Worm (Caenorhabditis elegans) whole organism, L2 larva: ENCODE results near the gene R03H10.4.

Experiments
- F13H6.1 ChIP-seq: sonication (generic microtip); optimal IDR thresholded peaks from 2 replicates; lab custom pipeline; 2016; ENCODE audit warnings: missing genetic modification characterization, missing compliant biosample characterization
- aly-2 ChIP-seq: fragments of 150-350 bp; optimal IDR thresholded peaks from 2 replicates; lab custom pipeline; 2014; ENCODE audit warnings: missing biosample characterization, missing genetic modification characterization
- ceh-82 ChIP-seq: fragments of 150-350 bp; optimal IDR thresholded peaks from 2 replicates; lab custom pipeline; 2014; ENCODE audit warnings: missing biosample characterization, missing genetic modification characterization
- egl-27 ChIP-seq: sonication (generic microtip); optimal IDR thresholded peaks from 3 replicates; lab custom pipeline; 2017; ENCODE audit warnings: missing biosample characterization, missing genetic modification reagents, missing genetic modification characterization
- lin-13 ChIP-seq: fragments of 150-350 bp; optimal IDR thresholded peaks from 2 replicates; lab custom pipeline; 2014; ENCODE audit warnings: missing biosample characterization, missing genetic modification reagents, missing genetic modification characterization
- lsy-2 ChIP-seq, 2 experiments: fragments of 150-350 bp in 1 of 2; sonication (generic microtip) in 1 of 2; optimal IDR thresholded peaks; 2 replicates each; lab custom pipeline; 2014 to 2017; ENCODE audit warnings: missing biosample characterization in 2 of 2, missing genetic modification characterization in 2 of 2
- nhr-11 ChIP-seq: fragments of 150-350 bp; optimal IDR thresholded peaks from 2 replicates; lab custom pipeline; 2014; ENCODE audit warnings: missing biosample characterization, missing genetic modification characterization
- nhr-23 ChIP-seq: fragments of 150-350 bp; optimal IDR thresholded peaks from 2 replicates; lab custom pipeline; 2014; ENCODE audit warnings: missing biosample characterization, missing genetic modification reagents, missing genetic modification characterization
- nhr-237 ChIP-seq: fragments of 150-350 bp; optimal IDR thresholded peaks from 2 replicates; lab custom pipeline; 2014; ENCODE audit warnings: missing biosample characterization, missing genetic modification characterization
- nhr-25 ChIP-seq: fragments of 150-350 bp; sonication (generic microtip); optimal IDR thresholded peaks from 3 replicates; lab custom pipeline; 2014; ENCODE audit warnings: missing biosample characterization, missing genetic modification characterization
- skn-1 ChIP-seq: sonication (generic microtip); optimal IDR thresholded peaks from 2 replicates; lab custom pipeline; 2017; ENCODE audit warnings: missing biosample characterization, missing genetic modification characterization
- unc-62 ChIP-seq: fragments of 150-350 bp; optimal IDR thresholded peaks from 2 replicates; lab custom pipeline; 2014; ENCODE audit warnings: missing biosample characterization, missing genetic modification reagents, missing genetic modification characterization

ce11 chrII:4215318-4215717, 47.0 kb upstream of the R03H10.4 start, which contains the start of gene F31D5.2:
- TF ChIP-seq nhr-11 (tag; lab: Kevin White, UChicago) (no peak), lsy-2 (tag; optimal IDR thresholded peaks at IDR 0.05; lab: Kevin White, UChicago) (no peak), F13H6.1 (tag; lab: Kevin White, UChicago) (no peak), egl-27 (tag; lab: Kevin White, UChicago) (no peak), unc-62 (GFP tag; lab: Kevin White, UChicago) (no peak), lin-13 (GFP tag; lab: Kevin White, UChicago) (no peak), skn-1 (no peak), nhr-23 (tag; lab: Kevin White, UChicago) (no peak), ceh-82 (no peak), nhr-237 (no peak), aly-2 (tag; lab: Kevin White, UChicago) (no peak), nhr-25 (tag; lab: Kevin White, UChicago) (no peak)
